Worm (Caenorhabditis elegans) whole organism, L4 larva: ENCODE measurements around the gene ZK675.4.
A peak's percentile ranks its signal among the peaks of the same experiment; 100 is the strongest.

ENCODE experiments used
- F10B5.3 ChIP-seq: sonication (generic microtip); optimal IDR thresholded peaks from 2 replicates; lab custom pipeline; 2016; ENCODE audit warnings: mild to moderate bottlenecking, missing genetic modification characterization, missing compliant biosample characterization
- F49E8.2 ChIP-seq: sonication (generic microtip); optimal IDR thresholded peaks from 2 replicates; lab custom pipeline; 2016; ENCODE audit warnings: missing compliant biosample characterization, mild to moderate bottlenecking, missing genetic modification characterization, borderline replicate concordance
- R02D3.7 ChIP-seq: fragments of 150-350 bp; sonication (generic microtip); optimal IDR thresholded peaks from 3 replicates; lab custom pipeline; 2014; ENCODE audit warnings: missing biosample characterization, missing genetic modification characterization
- T20F7.1 ChIP-seq: fragments of 200-800 bp; sonication (Bioruptor generic); optimal IDR thresholded peaks from 2 replicates; lab custom pipeline; 2018; ENCODE audit warnings: mild to moderate bottlenecking, missing genetic modification characterization, missing compliant biosample characterization
- ZK546.5 ChIP-seq, 2 experiments: sonication (generic microtip); optimal IDR thresholded peaks; 2 replicates each; lab custom pipeline; 2017; ENCODE audit warnings: missing biosample characterization in 2 of 2, missing genetic modification characterization in 2 of 2
- aha-1 ChIP-seq: fragments of 150-350 bp; peaks from one replicate; lab custom pipeline; 2014; ENCODE audit warnings: missing biosample characterization, missing genetic modification characterization
- attf-4 ChIP-seq: sonication (generic microtip); optimal IDR thresholded peaks from 3 replicates; lab custom pipeline; 2017; ENCODE audit warnings: missing biosample characterization, missing genetic modification characterization
- ceh-32 ChIP-seq: sonication (generic microtip); optimal IDR thresholded peaks from 2 replicates; lab custom pipeline; 2016; ENCODE audit warnings: mild to moderate bottlenecking, missing genetic modification characterization, missing compliant biosample characterization; ENCODE audit not compliant: poor library complexity
- ceh-62 ChIP-seq: sonication (generic microtip); optimal IDR thresholded peaks from 2 replicates; lab custom pipeline; 2017; ENCODE audit warnings: missing biosample characterization, missing genetic modification characterization
- ceh-82 ChIP-seq: sonication (generic microtip); optimal IDR thresholded peaks from 2 replicates; lab custom pipeline; 2017; ENCODE audit warnings: missing biosample characterization, missing genetic modification characterization
- ctbp-1 ChIP-seq: fragments of 200-800 bp; sonication (Bioruptor generic); IDR thresholded peaks from 2 replicates; pipeline ENCODE4 v1.3.6; 2022; ENCODE audit warnings: missing genetic modification reagents, missing genetic modification characterization, missing compliant biosample characterization
- dmd-6 ChIP-seq: fragments of 200-800 bp; sonication (Bioruptor generic); IDR thresholded peaks from 2 replicates; pipeline ENCODE4 v1.3.6; 2022; ENCODE audit warnings: missing genetic modification reagents, missing genetic modification characterization, missing compliant biosample characterization
- dve-1 ChIP-seq: sonication (generic microtip); optimal IDR thresholded peaks from 2 replicates; lab custom pipeline; 2017; ENCODE audit warnings: antibody characterized with exemption, mild to moderate bottlenecking, missing genetic modification characterization, missing compliant biosample characterization; ENCODE audit not compliant: insufficient read depth
- egl-27 ChIP-seq: sonication (generic microtip); optimal IDR thresholded peaks from 3 replicates; lab custom pipeline; 2017; ENCODE audit warnings: missing biosample characterization, missing genetic modification reagents, missing genetic modification characterization
- egl-43 ChIP-seq: fragments of 200-800 bp; sonication (Bioruptor generic); IDR thresholded peaks from 2 replicates; pipeline ENCODE4 v1.3.6; 2022; ENCODE audit warnings: missing genetic modification reagents, missing genetic modification characterization, missing compliant biosample characterization
- fkh-10 ChIP-seq: fragments of 150-350 bp; optimal IDR thresholded peaks from 2 replicates; lab custom pipeline; 2014; ENCODE audit warnings: missing biosample characterization, missing genetic modification reagents, missing genetic modification characterization
- gei-8 ChIP-seq: fragments of 200-800 bp; sonication (Bioruptor generic); optimal IDR thresholded peaks from 2 replicates; lab custom pipeline; 2018; ENCODE audit warnings: mild to moderate bottlenecking, missing genetic modification characterization, missing compliant biosample characterization
- hlh-11 ChIP-seq: fragments of 200-800 bp; sonication (Bioruptor generic); optimal IDR thresholded peaks from 2 replicates; lab custom pipeline; 2018; ENCODE audit warnings: mild to moderate bottlenecking, missing genetic modification characterization, missing compliant biosample characterization
- hlh-30 ChIP-seq: sonication (generic microtip); optimal IDR thresholded peaks from 2 replicates; lab custom pipeline; 2017; ENCODE audit warnings: antibody characterized with exemption, mild to moderate bottlenecking, missing genetic modification characterization, missing compliant biosample characterization; ENCODE audit not compliant: insufficient read depth
- lin-15B ChIP-seq: fragments of 150-350 bp; sonication (generic microtip); optimal IDR thresholded peaks from 3 replicates; lab custom pipeline; 2014; ENCODE audit warnings: missing biosample characterization, missing genetic modification characterization
- lin-29 ChIP-seq: fragments of 200-800 bp; sonication (Bioruptor generic); IDR thresholded peaks from 2 replicates; pipeline ENCODE4 v1.3.6; 2022; ENCODE audit warnings: missing genetic modification reagents, missing genetic modification characterization, missing compliant biosample characterization
- lsy-2 ChIP-seq, 2 experiments: fragments of 150-350 bp in 1 of 2; sonication (generic microtip) in 1 of 2; optimal IDR thresholded peaks; 2 replicates each; lab custom pipeline; 2014 to 2017; ENCODE audit warnings: missing biosample characterization in 2 of 2, missing genetic modification characterization in 2 of 2
- madf-9 ChIP-seq: fragments of 200-800 bp; sonication (Bioruptor generic); conservative IDR thresholded peaks from 2 replicates; pipeline ENCODE4 v1.3.6; 2022; ENCODE audit warnings: missing genetic modification reagents, missing genetic modification characterization, missing compliant biosample characterization
- mep-1 ChIP-seq: fragments of 150-350 bp; sonication (generic microtip); optimal IDR thresholded peaks from 3 replicates; lab custom pipeline; 2014; ENCODE audit warnings: missing biosample characterization, missing genetic modification characterization
- mes-2 ChIP-seq: sonication (generic microtip); optimal IDR thresholded peaks from 2 replicates; lab custom pipeline; 2016; ENCODE audit warnings: missing genotype, mild to moderate bottlenecking, missing genetic modification characterization, missing compliant biosample characterization; ENCODE audit not compliant: poor library complexity, severe bottlenecking
- mxl-2 ChIP-seq: fragments of 200-800 bp; sonication (Bioruptor generic); conservative IDR thresholded peaks from 2 replicates; pipeline ENCODE4 v1.3.6; 2022; ENCODE audit warnings: missing genetic modification reagents, missing genetic modification characterization, missing compliant biosample characterization
- mxl-3 ChIP-seq: fragments of 200-800 bp; sonication (Bioruptor generic); optimal IDR thresholded peaks from 2 replicates; lab custom pipeline; 2018; ENCODE audit warnings: mild to moderate bottlenecking, missing genetic modification characterization, missing compliant biosample characterization
- nhr-102 ChIP-seq: sonication (generic microtip); optimal IDR thresholded peaks from 2 replicates; lab custom pipeline; 2016; ENCODE audit warnings: mild to moderate bottlenecking, missing genetic modification characterization, moderate library complexity, missing compliant biosample characterization
- nhr-11 ChIP-seq: fragments of 150-350 bp; optimal IDR thresholded peaks from 2 replicates; lab custom pipeline; 2014; ENCODE audit warnings: missing biosample characterization, missing genetic modification characterization
- nhr-25 ChIP-seq: sonication (generic microtip); optimal IDR thresholded peaks from 2 replicates; lab custom pipeline; 2017; ENCODE audit warnings: missing genetic modification characterization, mild to moderate bottlenecking, missing compliant biosample characterization, antibody characterized with exemption, moderate library complexity, borderline replicate concordance; ENCODE audit not compliant: insufficient read depth
- nhr-6 ChIP-seq: fragments of 150-350 bp; optimal IDR thresholded peaks from 2 replicates; lab custom pipeline; 2014; ENCODE audit warnings: missing biosample characterization, missing genetic modification characterization
- pha-4 ChIP-seq, 2 experiments: fragments of 150-350 bp in 1 of 2; fragments of 200-800 bp in 1 of 2; sonication (Bioruptor generic) in 1 of 2; IDR thresholded peaks in 1 of 2; optimal IDR thresholded peaks in 1 of 2; 2 replicates each; pipeline versions ENCODE4 v1.3.6 to Lab custom; 2014 to 2022; ENCODE audit warnings: missing genetic modification characterization in 2 of 2, missing genetic modification reagents in 2 of 2, missing biosample characterization in 1 of 2, missing compliant biosample characterization in 1 of 2
- pqm-1 ChIP-seq: sonication (generic microtip); optimal IDR thresholded peaks from 2 replicates; lab custom pipeline; 2017; ENCODE audit warnings: missing biosample characterization, missing genetic modification characterization
- rbr-2 ChIP-seq: sonication (generic microtip); optimal IDR thresholded peaks from 2 replicates; lab custom pipeline; 2016; ENCODE audit warnings: missing genotype, missing genetic modification characterization, missing compliant biosample characterization
- saeg-2 ChIP-seq: fragments of 200-800 bp; sonication (Bioruptor generic); IDR thresholded peaks from 2 replicates; pipeline ENCODE4 v1.3.6; 2022; ENCODE audit warnings: missing genetic modification reagents, missing genetic modification characterization, missing compliant biosample characterization
- sdz-12 ChIP-seq: fragments of 200-800 bp; sonication (Bioruptor generic); optimal IDR thresholded peaks from 2 replicates; lab custom pipeline; 2018; ENCODE audit warnings: mild to moderate bottlenecking, missing genetic modification characterization, missing compliant biosample characterization
- spr-1 ChIP-seq: sonication (generic microtip); optimal IDR thresholded peaks from 2 replicates; lab custom pipeline; 2016; ENCODE audit warnings: mild to moderate bottlenecking, missing genetic modification characterization, missing compliant biosample characterization
- tag-97 ChIP-seq: fragments of 200-800 bp; sonication (Bioruptor generic); IDR thresholded peaks from 2 replicates; pipeline ENCODE4 v1.3.6; 2022; ENCODE audit warnings: missing genetic modification characterization, missing compliant biosample characterization
- unc-130 ChIP-seq: sonication (generic microtip); optimal IDR thresholded peaks from 2 replicates; lab custom pipeline; 2016; ENCODE audit warnings: missing genetic modification reagents, missing genetic modification characterization, missing compliant biosample characterization
- unc-62 ChIP-seq, 3 experiments: fragments of 150-350 bp in 1 of 3; sonication (generic microtip); optimal IDR thresholded peaks in 2 of 3; peaks in 1 of 3; 1 replicate in 1 of 3; 2 replicates in 2 of 3; lab custom pipeline; 2014 to 2017; ENCODE audit warnings: missing biosample characterization in 3 of 3, missing genetic modification characterization in 3 of 3, missing genetic modification reagents in 3 of 3, missing genotype in 1 of 3

Gene ZK675.4

DNA sequence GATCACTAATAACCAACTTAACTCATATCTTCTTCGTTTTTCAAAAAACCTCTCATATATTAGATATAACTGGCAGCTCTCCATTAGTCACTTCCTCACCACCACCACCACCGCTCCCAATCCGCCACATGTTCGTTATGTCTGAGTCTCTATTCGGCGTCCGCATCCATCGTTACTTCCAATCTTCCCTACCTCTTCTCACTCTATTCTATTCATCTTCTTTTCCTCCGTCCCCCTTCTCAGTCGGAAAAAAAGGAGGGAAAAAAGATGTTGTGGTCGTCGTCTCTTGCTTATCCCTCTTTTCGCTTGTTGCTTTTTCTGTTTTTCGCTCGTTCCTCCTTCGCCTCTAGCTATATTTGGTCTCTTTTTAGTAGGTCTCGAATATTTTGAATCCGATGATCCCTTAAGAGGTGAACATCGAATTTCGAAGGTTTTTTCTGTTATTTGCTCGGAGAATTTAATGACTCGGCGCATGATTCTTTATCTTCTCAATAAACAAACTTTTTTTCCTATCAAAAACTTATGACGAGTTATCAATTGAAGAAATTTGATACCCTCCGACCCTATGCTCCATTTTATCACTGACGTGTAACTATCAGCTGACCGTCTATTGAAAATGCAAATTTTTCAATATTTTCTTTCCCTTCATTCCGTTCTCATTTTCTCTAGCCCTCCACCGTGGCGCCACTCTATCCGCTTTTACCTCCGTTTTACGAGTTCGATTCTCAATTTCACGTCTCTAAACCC lies 19.1 kb upstream of the ZK675.4 start (continued):
- peak; percentile 40 for TF ChIP-seq fkh-10
- TF ChIP-seq egl-43 (GFP tag; lab: Robert Waterston, UW): peak; percentile 60
- peak; percentile 68 for TF ChIP-seq rbr-2 (tag; lab: Kevin White, UChicago)
- TF ChIP-seq unc-130: no peak
- TF ChIP-seq sdz-12 (GFP tag; lab: Kevin White, UChicago): no peak
- TF ChIP-seq egl-27 (tag; lab: Kevin White, UChicago): no peak
- TF ChIP-seq mes-2: peak; percentile 68
- peak; percentile 53 for TF ChIP-seq mxl-3 (GFP tag; lab: Kevin White, UChicago)
- TF ChIP-seq attf-4 (tag; lab: Kevin White, UChicago): no peak
- TF ChIP-seq mep-1 (tag; lab: Kevin White, UChicago): peak; percentile 2
- peak; percentile 28 for TF ChIP-seq hlh-11 (tag; lab: Kevin White, UChicago)
- TF ChIP-seq nhr-6 (tag; lab: Kevin White, UChicago): no peak

DNA sequence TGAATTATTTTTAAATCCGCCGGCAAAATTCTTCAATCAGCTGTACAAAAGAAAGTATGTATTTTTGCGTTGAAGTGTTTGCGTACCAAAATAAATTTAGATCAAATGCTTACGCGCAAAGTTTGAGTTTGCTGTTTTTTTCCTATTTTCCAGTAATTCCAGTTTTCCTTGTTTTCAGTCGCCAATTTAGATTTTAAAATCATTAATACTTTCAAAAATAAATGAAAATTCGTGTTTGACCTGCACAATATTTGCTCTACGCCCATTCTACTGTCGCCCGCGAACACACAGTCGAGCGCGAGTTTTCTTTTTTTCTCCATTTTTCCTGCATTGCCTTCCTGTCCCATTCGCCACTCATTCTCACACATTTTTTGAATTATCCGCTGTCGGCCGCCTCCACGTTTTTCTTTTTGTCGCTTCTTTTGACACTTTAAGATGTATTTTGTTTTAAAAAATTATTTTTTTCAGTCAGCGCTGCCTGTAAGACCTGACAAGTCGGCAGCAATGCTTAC lies 18.3 kb upstream of the ZK675.4 start, which contains the start of gene ptc-1:
Gene ptc-1 (plus strand): TSS at position 462 of the 512 bp plus-strand sequence.
- TF ChIP-seq unc-130 (peak; percentile 25), lsy-2 (tag; optimal IDR thresholded peaks at IDR 0.05; lab: Kevin White, UChicago) (no peak)

DNA sequence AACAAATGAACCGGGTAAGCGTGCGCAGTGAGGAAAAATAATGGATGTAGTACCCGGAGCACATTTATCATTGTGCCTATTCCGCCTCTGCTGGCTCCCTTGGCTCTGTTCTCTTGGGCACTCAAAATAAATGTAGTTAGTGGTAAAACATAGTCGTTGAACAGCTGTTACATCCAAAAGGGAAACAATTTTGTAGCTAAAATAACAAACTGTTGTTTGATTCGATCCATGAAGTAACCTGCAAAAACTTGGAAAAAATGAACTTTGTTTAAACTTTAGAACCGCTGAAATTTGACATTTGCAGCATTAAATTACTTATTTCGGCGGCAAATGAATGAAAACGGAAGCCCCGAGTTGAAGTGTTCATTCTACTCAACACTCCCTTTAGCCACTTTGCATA lies 17.5 kb upstream of the ZK675.4 start:
- TF ChIP-seq pqm-1 (tag; lab: Kevin White, UChicago) (no peak), unc-62 (GFP tag; optimal IDR thresholded peaks at IDR 0.05 in 1 of 2; lab: Kevin White, UChicago) (peak in 1 of 2 experiments; percentile 68), unc-62 (tag; optimal IDR thresholded peaks at IDR 0.05; lab: Kevin White, UChicago) (no peak), nhr-25 (no peak), hlh-11 (tag; lab: Kevin White, UChicago) (no peak), F49E8.2 (tag; lab: Kevin White, UChicago) (no peak), aha-1 (tag; lab: Kevin White, UChicago) (peak; percentile 78), madf-9 (no peak), saeg-2 (GFP tag; lab: Robert Waterston, UW) (no peak), ceh-82 (tag; lab: Kevin White, UChicago) (no peak), lin-29 (no peak), mxl-2 (GFP tag; lab: Robert Waterston, UW) (no peak), nhr-102 (no peak), ctbp-1 (GFP tag; lab: Robert Waterston, UW) (no peak), lin-15B (no peak), nhr-11 (tag; lab: Kevin White, UChicago) (no peak), spr-1 (no peak)

DNA sequence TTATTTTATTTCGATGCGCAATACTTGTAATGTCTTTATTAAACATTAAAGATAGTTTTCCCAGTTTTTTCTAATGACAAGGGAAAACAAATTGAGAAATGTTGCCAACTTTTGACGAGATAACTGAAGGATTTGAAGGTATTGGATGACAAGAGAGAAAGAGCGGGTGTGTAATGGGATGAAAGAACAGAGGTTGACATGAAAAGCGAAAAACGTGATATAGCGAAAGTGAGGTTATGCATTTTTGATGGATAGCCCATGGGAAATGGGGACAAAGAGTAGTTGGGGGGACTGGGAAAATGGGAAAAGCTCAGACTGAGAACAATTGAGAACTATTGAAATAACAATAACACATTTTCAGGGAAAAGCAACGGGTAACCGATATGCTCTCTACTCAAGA lies 15.9 kb upstream of the ZK675.4 start:
- peak; percentile 19 for TF ChIP-seq hlh-30 (tag; lab: Kevin White, UChicago)
- TF ChIP-seq mes-2: no peak
- TF ChIP-seq ceh-62: no peak
- TF ChIP-seq ZK546.5 (tag; optimal IDR thresholded peaks at IDR 0.05; lab: Kevin White, UChicago): no peak
- TF ChIP-seq dve-1 (tag; lab: Kevin White, UChicago): no peak
- TF ChIP-seq madf-9: 0 out of 2 replicates have a peak, but pooled peaks have one; percentile 36
- TF ChIP-seq mxl-2 (GFP tag; lab: Robert Waterston, UW): no peak
- TF ChIP-seq gei-8 (GFP tag; lab: Kevin White, UChicago): no peak
- TF ChIP-seq egl-27 (tag; lab: Kevin White, UChicago): no peak
- TF ChIP-seq unc-130: no peak
- TF ChIP-seq unc-62 (GFP tag; optimal IDR thresholded peaks at IDR 0.05 in 1 of 2; lab: Kevin White, UChicago): peak in 1 of 2 experiments; percentile 98
- no peak for TF ChIP-seq unc-62 (tag; optimal IDR thresholded peaks at IDR 0.05; lab: Kevin White, UChicago)
- no peak for TF ChIP-seq spr-1
- peak in 1 of 2 experiments; percentile 0 for TF ChIP-seq lsy-2 (tag; optimal IDR thresholded peaks at IDR 0.05; lab: Kevin White, UChicago)
- no peak for TF ChIP-seq R02D3.7 (tag; lab: Kevin White, UChicago)
- TF ChIP-seq tag-97 (GFP tag; lab: Robert Waterston, UW): no peak
- no peak for TF ChIP-seq ceh-32
- TF ChIP-seq F10B5.3: no peak
- peak; percentile 1 for TF ChIP-seq T20F7.1 (GFP tag; lab: Kevin White, UChicago)
- TF ChIP-seq dmd-6: no peak
- TF ChIP-seq pha-4 (GFP tag; IDR thresholded peaks at IDR 0.05; lab: Robert Waterston, UW): no peak
- no peak for TF ChIP-seq pha-4 (tag; optimal IDR thresholded peaks at IDR 0.05; lab: Kevin White, UChicago)
- no peak for TF ChIP-seq mep-1 (tag; lab: Kevin White, UChicago)
